Worm (Caenorhabditis elegans) whole organism, mixed stage, embryonic: ENCODE data around the gene ZK822.10.

ENCODE experiments used
- M03D4.4 ChIP-seq: sonication (generic microtip); optimal IDR thresholded peaks from 2 replicates; lab custom pipeline; 2017; ENCODE audit warnings: mild to moderate bottlenecking, missing genetic modification characterization, missing compliant biosample characterization
- bed-3 ChIP-seq: fragments of 200-800 bp; sonication (Bioruptor generic); optimal IDR thresholded peaks from 3 replicates; lab custom pipeline; 2018; ENCODE audit warnings: mild to moderate bottlenecking, missing genetic modification characterization, moderate library complexity, missing compliant biosample characterization
- blmp-1 ChIP-seq: fragments of 150-350 bp; optimal IDR thresholded peaks from 2 replicates; lab custom pipeline; 2014; ENCODE audit warnings: missing biosample characterization, missing genetic modification characterization
- ceh-43 ChIP-seq: fragments of 200-800 bp; sonication (Bioruptor generic); optimal IDR thresholded peaks from 2 replicates; lab custom pipeline; 2018; ENCODE audit warnings: mild to moderate bottlenecking, missing genetic modification characterization, moderate library complexity, missing compliant biosample characterization
- ceh-83 ChIP-seq: fragments of 200-800 bp; sonication (Bioruptor generic); optimal IDR thresholded peaks from 2 replicates; lab custom pipeline; 2018; ENCODE audit warnings: mild to moderate bottlenecking, missing genetic modification characterization, missing compliant biosample characterization
- ces-1 ChIP-seq: fragments of 150-350 bp; optimal IDR thresholded peaks from 2 replicates; lab custom pipeline; 2014; ENCODE audit warnings: missing biosample characterization, missing genetic modification reagents, missing genetic modification characterization
- cnd-1 ChIP-seq: fragments of 200-800 bp; sonication (Bioruptor generic); optimal IDR thresholded peaks from 2 replicates; lab custom pipeline; 2018; ENCODE audit warnings: mild to moderate bottlenecking, missing genetic modification characterization, missing compliant biosample characterization
- drap-1 ChIP-seq: fragments of 200-800 bp; sonication (Bioruptor generic); optimal IDR thresholded peaks from 3 replicates; lab custom pipeline; 2018; ENCODE audit warnings: mild to moderate bottlenecking, missing genetic modification characterization, missing compliant biosample characterization
- elt-3 ChIP-seq: fragments of 150-350 bp; optimal IDR thresholded peaks from 2 replicates; lab custom pipeline; 2014; ENCODE audit warnings: missing biosample characterization, missing genetic modification characterization
- flh-1 ChIP-seq: fragments of 200-800 bp; sonication (Bioruptor generic); optimal IDR thresholded peaks from 2 replicates; lab custom pipeline; 2018; ENCODE audit warnings: mild to moderate bottlenecking, missing genetic modification characterization, moderate library complexity, missing compliant biosample characterization
- ham-2 ChIP-seq: fragments of 200-800 bp; sonication (Bioruptor generic); optimal IDR thresholded peaks from 2 replicates; lab custom pipeline; 2018; ENCODE audit warnings: mild to moderate bottlenecking, missing genetic modification characterization, missing compliant biosample characterization
- hlh-1 ChIP-seq: fragments of 150-350 bp; optimal IDR thresholded peaks from 2 replicates; lab custom pipeline; 2014; ENCODE audit warnings: missing biosample characterization, missing genetic modification reagents, missing genetic modification characterization
- lin-13 ChIP-seq: fragments of 150-350 bp; optimal IDR thresholded peaks from 2 replicates; lab custom pipeline; 2014; ENCODE audit warnings: missing biosample characterization, missing genetic modification characterization
- lin-32 ChIP-seq: fragments of 200-800 bp; sonication (Bioruptor generic); optimal IDR thresholded peaks from 2 replicates; lab custom pipeline; 2018; ENCODE audit warnings: mild to moderate bottlenecking, missing genetic modification characterization, missing compliant biosample characterization
- lsy-2 ChIP-seq: fragments of 150-350 bp; optimal IDR thresholded peaks from 2 replicates; lab custom pipeline; 2014; ENCODE audit warnings: missing biosample characterization, missing genetic modification characterization
- mab-5 ChIP-seq: fragments of 150-350 bp; optimal IDR thresholded peaks from 2 replicates; lab custom pipeline; 2014; ENCODE audit warnings: missing biosample characterization, missing genetic modification characterization
- mep-1 ChIP-seq: fragments of 150-350 bp; optimal IDR thresholded peaks from 2 replicates; lab custom pipeline; 2017; ENCODE audit warnings: missing biosample characterization, missing genetic modification reagents, missing genetic modification characterization, inconsistent platforms
- mls-2 ChIP-seq: sonication (generic microtip); optimal IDR thresholded peaks from 2 replicates; lab custom pipeline; 2016; ENCODE audit warnings: mild to moderate bottlenecking, missing genetic modification characterization, moderate library complexity, missing compliant biosample characterization
- nhr-12 ChIP-seq: fragments of 150-350 bp; optimal IDR thresholded peaks from 2 replicates; lab custom pipeline; 2014; ENCODE audit warnings: missing biosample characterization, missing genetic modification characterization
- nhr-2 ChIP-seq: fragments of 150-350 bp; optimal IDR thresholded peaks from 2 replicates; lab custom pipeline; 2014; ENCODE audit warnings: missing biosample characterization, missing genetic modification characterization
- nhr-28 ChIP-seq: fragments of 150-350 bp; optimal IDR thresholded peaks from 2 replicates; lab custom pipeline; 2014; ENCODE audit warnings: missing biosample characterization, missing genetic modification characterization
- nhr-76 ChIP-seq: sonication (generic microtip); optimal IDR thresholded peaks from 2 replicates; lab custom pipeline; 2017; ENCODE audit warnings: missing biosample characterization, missing genetic modification characterization
- pha-4 ChIP-seq: fragments of 150-350 bp; optimal IDR thresholded peaks from 2 replicates; lab custom pipeline; 2018; ENCODE audit warnings: missing biosample characterization, missing genetic modification reagents, missing genetic modification characterization
- tbx-8 ChIP-seq: fragments of 200-800 bp; sonication (Bioruptor generic); optimal IDR thresholded peaks from 2 replicates; lab custom pipeline; 2018; ENCODE audit warnings: mild to moderate bottlenecking, missing genetic modification characterization, moderate library complexity, missing compliant biosample characterization
- unc-120 ChIP-seq: sonication (generic microtip); optimal IDR thresholded peaks from 2 replicates; lab custom pipeline; 2017; ENCODE audit warnings: missing genetic modification characterization, missing compliant biosample characterization; ENCODE audit not compliant: poor library complexity, severe bottlenecking
- unc-39 ChIP-seq: fragments of 150-350 bp; optimal IDR thresholded peaks from 2 replicates; lab custom pipeline; 2014; ENCODE audit warnings: missing biosample characterization, missing genetic modification characterization
- unc-62 ChIP-seq: fragments of 150-350 bp; optimal IDR thresholded peaks from 2 replicates; lab custom pipeline; 2014; ENCODE audit warnings: missing biosample characterization, missing genetic modification reagents, missing genetic modification characterization
- zip-8 ChIP-seq: fragments of 150-350 bp; optimal IDR thresholded peaks from 2 replicates; lab custom pipeline; 2014; ENCODE audit warnings: missing biosample characterization, missing genetic modification characterization
- ztf-11 ChIP-seq: fragments of 150-350 bp; optimal IDR thresholded peaks from 2 replicates; lab custom pipeline; 2014; ENCODE audit warnings: missing biosample characterization, missing genetic modification characterization

The ZK822.10 gene

DNA sequence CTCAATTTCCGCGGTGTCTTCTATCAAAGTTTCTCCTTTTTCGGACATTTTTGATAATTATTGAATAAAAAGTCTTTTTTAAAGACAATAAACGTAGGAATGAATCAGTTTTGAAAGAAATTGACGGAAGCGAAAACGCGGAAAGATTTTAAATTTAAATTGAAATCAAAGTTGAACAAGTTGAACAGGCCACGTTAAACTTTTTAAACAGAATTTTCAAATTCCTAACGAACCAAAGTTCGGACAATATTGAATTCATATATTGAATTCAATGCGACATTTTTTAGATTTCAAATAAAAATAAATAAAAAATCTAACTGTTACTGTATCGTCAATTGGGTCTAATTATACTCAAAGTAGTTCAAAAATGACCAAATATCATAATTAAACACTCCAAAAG lies 32.8 kb downstream of the ZK822.10 start, which contains the start of gene hdl-1:
Gene hdl-1, minus strand, starts transcription at position 101 of the 400 bp plus-strand sequence.
- TF ChIP-seq nhr-12 (tag; lab: Kevin White, UChicago) (no peak), mab-5 (tag; lab: Kevin White, UChicago) (no peak), pha-4 (tag; lab: Kevin White, UChicago) (no peak), unc-62 (GFP tag; lab: Kevin White, UChicago) (no peak), lin-13 (tag; lab: Kevin White, UChicago) (no peak), mls-2 (tag; lab: Kevin White, UChicago) (no peak), hlh-1 (tag; lab: Kevin White, UChicago) (no peak), nhr-76 (tag; lab: Kevin White, UChicago) (no peak), tbx-8 (GFP tag; lab: Kevin White, UChicago) (no peak), zip-8 (tag; lab: Kevin White, UChicago) (no peak), ham-2 (GFP tag; lab: Kevin White, UChicago) (no peak), bed-3 (GFP tag; lab: Kevin White, UChicago) (no peak), drap-1 (no peak), unc-39 (no peak), nhr-2 (tag; lab: Kevin White, UChicago) (no peak), mep-1 (tag; lab: Kevin White, UChicago) (no peak), lin-32 (GFP tag; lab: Kevin White, UChicago) (no peak), nhr-28 (tag; lab: Kevin White, UChicago) (no peak), M03D4.4 (tag; lab: Kevin White, UChicago) (no peak)

DNA sequence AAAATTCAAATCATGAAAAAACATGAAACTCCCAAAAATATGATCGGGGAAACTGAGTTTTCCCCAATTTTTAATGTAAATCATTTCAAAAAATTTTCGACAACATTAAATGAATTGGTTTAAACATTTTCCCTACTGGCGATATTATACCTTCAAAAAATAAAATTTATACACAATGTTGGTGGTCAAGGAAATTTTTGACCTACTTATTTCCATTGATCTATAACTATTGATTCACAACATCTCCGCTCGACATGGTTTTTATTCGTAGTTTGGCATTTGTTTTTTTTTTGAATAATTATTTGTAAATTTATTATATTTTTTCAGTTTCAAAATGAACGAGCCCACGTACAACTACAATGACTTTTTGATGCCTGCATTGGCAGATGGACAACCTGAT lies 33.3 kb downstream of the ZK822.10 start, which contains the start of gene tbx-36:
Gene tbx-36, plus strand, starts transcription at position 301 of the 400 bp plus-strand sequence.
- no peak for TF ChIP-seq ceh-83
- no peak for TF ChIP-seq nhr-12 (tag; lab: Kevin White, UChicago)
- no peak for TF ChIP-seq unc-39
- TF ChIP-seq pha-4 (tag; lab: Kevin White, UChicago): no peak
- no peak for TF ChIP-seq nhr-28 (tag; lab: Kevin White, UChicago)
- TF ChIP-seq drap-1: no peak
- no peak for TF ChIP-seq nhr-2 (tag; lab: Kevin White, UChicago)
- no peak for TF ChIP-seq unc-62 (GFP tag; lab: Kevin White, UChicago)
- TF ChIP-seq mls-2 (tag; lab: Kevin White, UChicago): no peak
- no peak for TF ChIP-seq nhr-76 (tag; lab: Kevin White, UChicago)
- TF ChIP-seq unc-120: no peak
- no peak for TF ChIP-seq blmp-1 (tag; lab: Kevin White, UChicago)
- TF ChIP-seq ces-1 (GFP tag; lab: Kevin White, UChicago): no peak
- no peak for TF ChIP-seq flh-1
- TF ChIP-seq elt-3 (tag; lab: Kevin White, UChicago): no peak
- TF ChIP-seq ham-2 (GFP tag; lab: Kevin White, UChicago): no peak
- TF ChIP-seq mep-1 (tag; lab: Kevin White, UChicago): no peak
- TF ChIP-seq lsy-2: no peak
- no peak for TF ChIP-seq M03D4.4 (tag; lab: Kevin White, UChicago)

DNA sequence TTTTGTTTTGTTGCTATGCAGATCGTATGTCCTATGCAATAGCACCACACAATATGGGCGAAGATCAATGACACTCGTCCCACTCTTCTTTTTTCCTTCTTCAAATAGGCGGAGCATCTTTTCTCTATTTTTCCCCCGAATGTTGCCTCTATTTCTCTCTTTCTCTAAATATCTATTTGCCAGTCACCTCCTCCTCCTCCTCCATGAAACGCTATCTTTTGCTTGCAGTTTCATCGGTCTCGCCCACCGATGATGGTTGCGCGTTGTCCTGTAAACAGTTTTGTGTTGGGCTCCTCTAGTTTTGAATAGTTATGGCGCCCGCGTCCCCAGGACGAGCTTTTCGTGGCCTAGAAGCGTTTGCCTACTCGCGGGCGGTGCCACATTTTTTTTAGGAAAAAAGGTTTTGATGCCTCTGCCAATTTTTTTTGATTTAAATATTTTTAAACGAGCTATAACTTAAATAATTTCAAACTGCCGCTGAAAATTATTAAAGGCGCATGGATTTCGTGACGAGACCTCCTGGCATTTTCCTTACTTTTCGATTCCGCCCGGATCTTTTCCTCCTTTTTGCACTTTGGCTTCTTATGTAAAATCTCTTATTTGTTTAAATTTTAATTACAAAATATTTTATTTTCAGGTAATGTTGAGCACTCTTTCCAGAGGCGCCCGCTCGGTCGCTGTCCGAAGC lies 35.8 kb downstream of the ZK822.10 start, which contains the start of gene gdh-1:
Gene gdh-1, plus strand, starts transcription at position 638 of the 688 bp plus-strand sequence.
- TF ChIP-seq nhr-2 (tag; lab: Kevin White, UChicago): no peak

DNA sequence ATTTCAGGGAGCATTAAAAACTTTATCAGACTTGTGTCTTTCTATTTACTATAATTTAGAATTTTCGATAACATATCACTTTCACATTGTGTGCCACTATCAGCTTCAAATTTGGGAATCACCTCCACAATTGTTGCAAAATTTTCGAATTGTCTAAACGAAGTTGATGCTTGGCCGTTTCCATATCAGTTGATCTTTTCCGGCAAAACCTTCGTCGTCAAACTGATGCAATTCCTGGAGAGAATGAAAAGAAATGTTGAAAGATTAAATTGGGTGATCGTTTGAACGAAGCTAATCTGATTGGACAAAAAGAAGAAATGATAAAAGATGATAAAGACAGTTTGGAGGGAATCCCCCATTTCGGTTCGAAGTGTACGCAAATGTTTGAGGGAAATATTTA lies 38.7 kb downstream of the ZK822.10 start:
- no peak for TF ChIP-seq unc-62 (GFP tag; lab: Kevin White, UChicago)
- TF ChIP-seq nhr-76 (tag; lab: Kevin White, UChicago): no peak
- no peak for TF ChIP-seq elt-3 (tag; lab: Kevin White, UChicago)
- TF ChIP-seq zip-8 (tag; lab: Kevin White, UChicago): no peak
- no peak for TF ChIP-seq lin-13 (tag; lab: Kevin White, UChicago)
- TF ChIP-seq nhr-2 (tag; lab: Kevin White, UChicago): no peak
- TF ChIP-seq blmp-1 (tag; lab: Kevin White, UChicago): no peak
- no peak for TF ChIP-seq nhr-28 (tag; lab: Kevin White, UChicago)
- no peak for TF ChIP-seq flh-1
- TF ChIP-seq unc-120: no peak
- TF ChIP-seq cnd-1 (tag; lab: Kevin White, UChicago): no peak
- TF ChIP-seq lin-32 (GFP tag; lab: Kevin White, UChicago): no peak
- no peak for TF ChIP-seq pha-4 (tag; lab: Kevin White, UChicago)
- no peak for TF ChIP-seq nhr-12 (tag; lab: Kevin White, UChicago)

DNA sequence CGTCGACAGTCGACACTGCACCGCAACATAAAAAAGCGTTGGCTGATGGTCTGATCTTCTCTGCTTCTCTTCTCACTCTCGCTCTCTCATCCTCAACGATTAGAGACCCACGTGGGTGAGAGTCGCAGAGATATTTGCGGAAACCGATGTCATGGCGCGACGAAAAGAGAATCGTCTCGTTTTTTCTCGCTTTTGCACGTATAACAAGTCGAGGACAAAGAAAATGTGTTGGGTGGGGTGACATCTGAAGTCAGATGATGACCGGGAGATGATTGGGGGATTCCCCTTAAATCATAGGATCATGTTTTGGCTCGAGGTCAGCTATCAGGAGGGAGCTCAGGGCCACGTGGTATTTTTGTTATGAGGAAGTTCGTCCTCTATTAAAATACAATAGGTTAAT lies 39.5 kb downstream of the ZK822.10 start:
- TF ChIP-seq mab-5 (tag; lab: Kevin White, UChicago): no peak
- no peak for TF ChIP-seq lsy-2
- TF ChIP-seq hlh-1 (tag; lab: Kevin White, UChicago): no peak
- TF ChIP-seq ceh-43 (GFP tag; lab: Kevin White, UChicago): no peak
- TF ChIP-seq drap-1: no peak
- no peak for TF ChIP-seq unc-39
- no peak for TF ChIP-seq M03D4.4 (tag; lab: Kevin White, UChicago)
- no peak for TF ChIP-seq ztf-11 (tag; lab: Kevin White, UChicago)
- TF ChIP-seq nhr-28 (tag; lab: Kevin White, UChicago): no peak
- TF ChIP-seq mls-2 (tag; lab: Kevin White, UChicago): no peak
- no peak for TF ChIP-seq ham-2 (GFP tag; lab: Kevin White, UChicago)
